Worm (Caenorhabditis elegans): Measurements from ENCODE around the gene sto-1.
A peak's percentile ranks its signal among the peaks of the same experiment; 100 is the strongest.

sto-1 gene

DNA sequence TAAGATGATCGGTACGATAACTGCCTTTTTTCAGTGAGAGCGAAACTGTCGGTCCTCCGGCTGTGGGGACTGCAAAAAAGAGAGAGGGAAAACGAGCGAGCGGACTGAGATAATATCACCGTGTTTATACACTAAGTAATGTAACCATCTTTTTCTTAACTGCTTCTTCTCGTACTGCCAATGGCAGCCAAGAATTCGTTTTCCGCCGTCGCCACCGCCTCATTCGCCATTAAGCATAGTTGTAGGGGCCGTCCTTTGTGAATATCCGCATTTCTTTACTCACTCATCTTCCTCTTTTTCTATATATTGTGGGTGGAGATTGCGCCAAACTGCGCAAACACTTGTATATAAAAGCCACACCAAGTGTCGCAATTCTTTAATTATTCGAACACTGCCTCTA lies 16.1 kb upstream of the sto-1 start, which contains the start of gene col-174:
Gene col-174, plus strand, starts transcription at position 301 of the 400 bp plus-strand sequence.
- TF ChIP-seq nhr-28 (tag; optimal IDR thresholded peaks at IDR 0.05): no peak
- peak; percentile 12 for TF ChIP-seq ham-2 (GFP tag; optimal IDR thresholded peaks at IDR 0.05)

ce11 chrX:7547696-7548095 lies 14.9 kb upstream of the sto-1 start:
- TF ChIP-seq sem-2 (GFP tag; optimal IDR thresholded peaks at IDR 0.05) (no peak), tbx-8 (GFP tag; optimal IDR thresholded peaks at IDR 0.05) (no peak), nhr-2 (tag; optimal IDR thresholded peaks at IDR 0.05) (no peak), snpc-4 (tag; optimal IDR thresholded peaks at IDR 0.05) (no peak), hlh-1 (tag; optimal IDR thresholded peaks at IDR 0.05) (no peak), bed-3 (GFP tag; optimal IDR thresholded peaks at IDR 0.05) (no peak), blmp-1 (tag; optimal IDR thresholded peaks at IDR 0.05) (no peak), ceh-83 (GFP tag; optimal IDR thresholded peaks at IDR 0.05) (no peak), elt-3 (tag; optimal IDR thresholded peaks at IDR 0.05) (no peak), unc-39 (tag; optimal IDR thresholded peaks at IDR 0.05) (no peak), lsy-2 (tag; optimal IDR thresholded peaks at IDR 0.05) (no peak), nhr-237 (tag; optimal IDR thresholded peaks at IDR 0.05) (no peak), zip-8 (tag; optimal IDR thresholded peaks at IDR 0.05) (no peak), cnd-1 (tag; optimal IDR thresholded peaks at IDR 0.05) (no peak)

DNA sequence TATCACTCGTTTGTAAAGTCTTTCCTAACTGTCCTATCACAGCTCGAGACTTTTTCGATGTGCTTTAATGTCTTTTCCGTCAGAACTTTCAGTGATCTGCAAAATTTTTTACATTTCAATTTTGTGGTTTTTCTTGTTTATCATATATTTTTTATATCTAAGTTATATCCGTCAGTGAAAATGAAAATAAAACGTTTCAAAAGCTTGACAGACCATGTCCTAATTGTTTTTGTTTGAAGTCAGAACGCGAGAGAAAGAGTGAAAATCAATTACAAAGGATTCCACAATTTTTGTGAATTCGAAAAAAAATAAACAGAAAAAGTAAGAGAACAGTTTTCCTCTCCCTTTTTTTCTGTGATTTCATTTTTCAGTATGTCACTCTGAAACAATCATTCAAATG lies 14.5 kb upstream of the sto-1 start, which contains the start of gene F46C8.1:
Gene F46C8.1, plus strand, starts transcription at position 301 of the 400 bp plus-strand sequence.
- TF ChIP-seq M03D4.4 (tag; optimal IDR thresholded peaks at IDR 0.05) (no peak), mab-5 (tag; optimal IDR thresholded peaks at IDR 0.05) (no peak), ceh-83 (GFP tag; optimal IDR thresholded peaks at IDR 0.05) (no peak), sem-2 (GFP tag; optimal IDR thresholded peaks at IDR 0.05) (no peak), elt-1 (tag; optimal IDR thresholded peaks at IDR 0.05; ENCODE audit: borderline replicate concordance, insufficient read depth) (no peak), unc-120 (tag; optimal IDR thresholded peaks at IDR 0.05; ENCODE audit: poor library complexity, severe bottlenecking) (no peak), drap-1 (GFP tag; optimal IDR thresholded peaks at IDR 0.05) (no peak), ceh-39 (tag; optimal IDR thresholded peaks at IDR 0.05) (no peak), unc-39 (tag; optimal IDR thresholded peaks at IDR 0.05) (no peak), ces-1 (GFP tag; optimal IDR thresholded peaks at IDR 0.05) (no peak), flh-1 (GFP tag; optimal IDR thresholded peaks at IDR 0.05) (no peak), nhr-12 (tag; optimal IDR thresholded peaks at IDR 0.05) (no peak)

- no peak for TF ChIP-seq elt-1 (tag; optimal IDR thresholded peaks at IDR 0.05; ENCODE audit: borderline replicate concordance, insufficient read depth)
- no peak for TF ChIP-seq nhr-28 (tag; optimal IDR thresholded peaks at IDR 0.05)
- TF ChIP-seq nhr-2 (tag; optimal IDR thresholded peaks at IDR 0.05): no peak
- TF ChIP-seq snpc-4 (tag; optimal IDR thresholded peaks at IDR 0.05): no peak
- no peak for TF ChIP-seq ztf-11 (tag; optimal IDR thresholded peaks at IDR 0.05)
- no peak for TF ChIP-seq bed-3 (GFP tag; optimal IDR thresholded peaks at IDR 0.05)
- TF ChIP-seq lin-13 (tag; optimal IDR thresholded peaks at IDR 0.05): no peak
- TF ChIP-seq unc-62 (GFP tag; optimal IDR thresholded peaks at IDR 0.05): no peak
- no peak for TF ChIP-seq hlh-1 (tag; optimal IDR thresholded peaks at IDR 0.05)
Observed at ce11 chrX:7550452-7550851, 12.2 kb upstream of the sto-1 start.

ce11 chrX:7553331-7553730 lies 9.3 kb upstream of the sto-1 start:
- no peak for TF ChIP-seq nhr-12 (tag; optimal IDR thresholded peaks at IDR 0.05)
- TF ChIP-seq mls-2 (tag; optimal IDR thresholded peaks at IDR 0.05): no peak

DNA sequence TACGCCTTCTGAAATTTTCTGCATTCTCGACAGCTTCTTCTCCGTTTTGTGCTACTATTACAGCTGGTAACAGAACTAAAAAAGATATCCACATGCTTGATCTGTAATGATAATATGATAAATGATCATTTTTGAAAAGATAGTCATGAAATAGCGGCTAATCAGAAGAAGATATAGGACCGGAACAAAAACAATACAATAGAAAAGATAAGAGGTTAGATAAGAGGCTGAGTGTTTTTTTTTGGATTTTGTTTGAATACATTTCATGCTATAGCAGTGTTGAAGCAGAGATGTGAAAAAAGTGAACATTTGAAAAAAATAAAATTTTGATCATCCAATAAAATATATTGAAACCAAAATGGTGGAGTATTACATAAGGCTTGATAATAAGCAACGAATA lies 8.3 kb upstream of the sto-1 start, which contains the start of gene F46C8.8:
Gene F46C8.8, minus strand, starts transcription at position 101 of the 400 bp plus-strand sequence.
- TF ChIP-seq nhr-76 (tag; optimal IDR thresholded peaks at IDR 0.05) (no peak), mep-1 (tag; optimal IDR thresholded peaks at IDR 0.05) (no peak), nhr-237 (tag; optimal IDR thresholded peaks at IDR 0.05) (no peak), lin-32 (GFP tag; optimal IDR thresholded peaks at IDR 0.05) (no peak), ztf-11 (tag; optimal IDR thresholded peaks at IDR 0.05) (no peak), unc-120 (tag; optimal IDR thresholded peaks at IDR 0.05; ENCODE audit: poor library complexity, severe bottlenecking) (no peak), ceh-83 (GFP tag; optimal IDR thresholded peaks at IDR 0.05) (no peak)
